Worm (Caenorhabditis elegans): ENCODE results near the gene gid-8.

DNA sequence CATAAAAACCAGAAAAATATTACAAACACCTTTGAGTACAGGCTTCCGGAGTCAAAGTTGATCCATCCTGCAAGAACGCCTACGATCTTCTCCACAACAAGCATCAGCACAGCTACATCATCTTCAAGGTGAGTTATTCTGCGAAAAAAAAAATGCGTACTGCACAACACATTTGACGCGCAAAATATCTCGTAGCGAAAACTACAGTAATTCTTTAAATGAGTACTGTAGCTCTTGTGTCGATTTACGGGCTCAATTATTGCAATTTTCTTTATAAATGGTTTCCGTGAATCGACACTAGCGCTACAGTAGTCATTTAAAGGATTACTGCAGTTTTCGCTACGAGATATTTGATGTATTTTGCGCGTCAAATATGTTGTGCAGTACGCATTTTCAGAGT, 9.3 kb downstream of the gid-8 start:
- TF ChIP-seq unc-62 (GFP tag; optimal IDR thresholded peaks at IDR 0.05) (no peak), nhr-19 (GFP tag; conservative IDR thresholded peaks at IDR 0.05) (no peak), ceh-82 (tag; optimal IDR thresholded peaks at IDR 0.05) (no peak), ama-1 (optimal IDR thresholded peaks at IDR 0.05) (no peak), sox-4 (tag; optimal IDR thresholded peaks at IDR 0.05) (no peak), Y116A8C.19 (tag; optimal IDR thresholded peaks at IDR 0.05; ENCODE audit: borderline replicate concordance) (no peak)

Data from whole organism, L1 larva.